Fruit fly (Drosophila melanogaster) whole organism, embryonic: ENCODE results near the gene CG32260.

Experiments used
- BEAF-32 ChIP-seq: fragments of 200-800 bp; sonication (Bioruptor generic); optimal IDR thresholded peaks from 3 replicates; lab custom pipeline; 2017; ENCODE audit warnings: missing biosample characterization, missing genetic modification characterization, mild to moderate bottlenecking, moderate library complexity, missing genetic modification reagents
- CG10543 ChIP-seq: fragments of 200-800 bp; sonication (Bioruptor generic); optimal IDR thresholded peaks from 3 replicates; lab custom pipeline; 2017; ENCODE audit warnings: missing biosample characterization, mild to moderate bottlenecking, missing genetic modification characterization, moderate library complexity
- CG11398 ChIP-seq: fragments of 200-800 bp; sonication (Bioruptor generic); optimal IDR thresholded peaks from 2 replicates; lab custom pipeline; 2016; ENCODE audit warnings: missing biosample characterization, missing genetic modification characterization
- CG11456 ChIP-seq: fragments of 200-800 bp; sonication (Bioruptor generic); IDR thresholded peaks from 3 replicates; pipeline ENCODE4 v1.3.6; 2022; ENCODE audit warnings: missing biosample characterization, missing genetic modification characterization
- CG11560 ChIP-seq: fragments of 200-800 bp; sonication (Bioruptor generic); IDR thresholded peaks from 3 replicates; pipeline ENCODE4 v1.3.6; 2022; ENCODE audit warnings: missing biosample characterization, missing genetic modification characterization
- CG12942 ChIP-seq: fragments of 200-800 bp; sonication (Bioruptor generic); optimal IDR thresholded peaks from 3 replicates; lab custom pipeline; 2016; ENCODE audit warnings: missing biosample characterization, missing genetic modification characterization
- CG13123 ChIP-seq: fragments of 200-800 bp; sonication (Bioruptor generic); optimal IDR thresholded peaks from 2 replicates; lab custom pipeline; 2016; ENCODE audit warnings: missing biosample characterization, missing genetic modification characterization
- CG13624 ChIP-seq: fragments of 200-800 bp; sonication (Bioruptor generic); optimal IDR thresholded peaks from 2 replicates; lab custom pipeline; 2016; ENCODE audit warnings: missing biosample characterization, missing genetic modification characterization
- CG14667 ChIP-seq: fragments of 200-800 bp; sonication (Bioruptor generic); IDR thresholded peaks from 2 replicates; pipeline ENCODE4 v1.3.6; 2022; ENCODE audit warnings: missing biosample characterization, missing genetic modification characterization
- CG15011 ChIP-seq: fragments of 200-800 bp; sonication (Bioruptor generic); optimal IDR thresholded peaks from 3 replicates; lab custom pipeline; 2018; ENCODE audit warnings: missing biosample characterization, mild to moderate bottlenecking, missing genetic modification characterization
- CG1529 ChIP-seq: fragments of 200-800 bp; sonication (Bioruptor generic); optimal IDR thresholded peaks from 3 replicates; lab custom pipeline; 2018; ENCODE audit warnings: missing biosample characterization, missing genetic modification characterization
- CG17568 ChIP-seq: fragments of 200-800 bp; sonication (Bioruptor generic); optimal IDR thresholded peaks from 2 replicates; lab custom pipeline; 2018; ENCODE audit warnings: missing biosample characterization, mild to moderate bottlenecking, missing genetic modification characterization, moderate library complexity
- CG2116 ChIP-seq: fragments of 200-800 bp; sonication (Bioruptor generic); optimal IDR thresholded peaks from 3 replicates; lab custom pipeline; 2018; ENCODE audit warnings: missing biosample characterization, mild to moderate bottlenecking, missing genetic modification characterization
- CG2199 ChIP-seq: fragments of 200-800 bp; sonication (Bioruptor generic); IDR thresholded peaks from 3 replicates; pipeline ENCODE4 v1.3.6; 2022; ENCODE audit warnings: missing biosample characterization, missing genetic modification characterization
- CG2889 ChIP-seq: fragments of 200-800 bp; sonication (Bioruptor generic); IDR thresholded peaks from 3 replicates; pipeline ENCODE4 v1.3.6; 2022; ENCODE audit warnings: missing biosample characterization, missing genetic modification characterization
- CG3726 ChIP-seq: fragments of 200-800 bp; sonication (Bioruptor generic); IDR thresholded peaks from 3 replicates; pipeline ENCODE4, ENCODE4 v1.3.6; 2022; ENCODE audit warnings: missing biosample characterization, missing genetic modification characterization
- CG4404 ChIP-seq: fragments of 200-800 bp; sonication (Bioruptor generic); IDR thresholded peaks from 2 replicates; pipeline ENCODE4 v1.3.6; 2022; ENCODE audit warnings: missing biosample characterization, missing genetic modification characterization
- CG6854 ChIP-seq: fragments of 200-800 bp; sonication (Bioruptor generic); optimal IDR thresholded peaks from 3 replicates; lab custom pipeline; 2017; ENCODE audit warnings: missing biosample characterization, mild to moderate bottlenecking, missing genetic modification characterization
- CG9797 ChIP-seq: fragments of 200-800 bp; sonication (Bioruptor generic); optimal IDR thresholded peaks from 3 replicates; lab custom pipeline; 2018; ENCODE audit warnings: missing biosample characterization, mild to moderate bottlenecking, missing genetic modification characterization
- CTCF ChIP-seq: fragments of 200-800 bp; sonication (Bioruptor generic); optimal IDR thresholded peaks from 2 replicates; lab custom pipeline; 2017; ENCODE audit warnings: missing biosample characterization, mild to moderate bottlenecking, missing genetic modification characterization, moderate library complexity
- Dfd ChIP-seq, 2 experiments: fragments of >200 bp; optimal IDR thresholded peaks; 2 replicates each; lab custom pipeline; 2017; ENCODE audit warnings: missing biosample characterization in 2 of 2, missing genetic modification characterization in 2 of 2
- Dip3 ChIP-seq: fragments of 200-800 bp; sonication (Bioruptor generic); optimal IDR thresholded peaks from 3 replicates; lab custom pipeline; 2016; ENCODE audit warnings: missing biosample characterization, missing genetic modification characterization
- E2f1 ChIP-seq: fragments of 200-800 bp; sonication (Bioruptor generic); IDR thresholded peaks from 2 replicates; pipeline ENCODE4 v1.3.6; 2022; ENCODE audit warnings: missing biosample characterization, missing genetic modification characterization
- ERR ChIP-seq: fragments of 200-800 bp; sonication (Bioruptor generic); optimal IDR thresholded peaks from 2 replicates; lab custom pipeline; 2016; ENCODE audit warnings: missing biosample characterization, missing genetic modification characterization
- HHEX ChIP-seq: fragments of 200-800 bp; sonication (Bioruptor generic); optimal IDR thresholded peaks from 3 replicates; lab custom pipeline; 2017; ENCODE audit warnings: missing biosample characterization, mild to moderate bottlenecking, missing genetic modification characterization, missing genetic modification reagents
- Hsf ChIP-seq: fragments of 200-800 bp; sonication (Bioruptor generic); optimal IDR thresholded peaks from 3 replicates; lab custom pipeline; 2016; ENCODE audit warnings: missing biosample characterization, missing genetic modification characterization
- Nf-YB ChIP-seq: fragments of 200-800 bp; sonication (Bioruptor generic); optimal IDR thresholded peaks from 3 replicates; lab custom pipeline; 2019; ENCODE audit warnings: missing biosample characterization, mild to moderate bottlenecking, missing genetic modification characterization, moderate library complexity
- Oaz ChIP-seq: fragments of 200-800 bp; sonication (Bioruptor generic); IDR thresholded peaks from 2 replicates; pipeline ENCODE4 v1.3.6; 2022; ENCODE audit warnings: missing biosample characterization, missing genetic modification characterization
- Ravus ChIP-seq: fragments of 200-800 bp; sonication (Bioruptor generic); IDR thresholded peaks from 2 replicates; pipeline ENCODE4 v1.3.6; 2022; ENCODE audit warnings: missing biosample characterization, missing genetic modification characterization
- Sin3A ChIP-seq: fragments of >200 bp; optimal IDR thresholded peaks from 2 replicates; lab custom pipeline; 2018
- Sox100B ChIP-seq: fragments of 200-800 bp; sonication (Bioruptor generic); optimal IDR thresholded peaks from 3 replicates; lab custom pipeline; 2018; ENCODE audit warnings: missing biosample characterization, mild to moderate bottlenecking, missing genetic modification characterization
- Spps ChIP-seq: fragments of 200-800 bp; sonication (Bioruptor generic); optimal IDR thresholded peaks from 2 replicates; lab custom pipeline; 2018; ENCODE audit warnings: missing biosample characterization, mild to moderate bottlenecking, missing genetic modification characterization
- ara ChIP-seq: fragments of 200-800 bp; sonication (Bioruptor generic); IDR thresholded peaks from 2 replicates; pipeline ENCODE4 v1.3.6; 2022; ENCODE audit warnings: missing biosample characterization, missing genetic modification characterization
- ash1 ChIP-seq: fragments of 200-800 bp; sonication (Bioruptor generic); optimal IDR thresholded peaks from 2 replicates; lab custom pipeline; 2018; ENCODE audit warnings: missing biosample characterization, mild to moderate bottlenecking, missing genetic modification characterization
- caup ChIP-seq: fragments of 200-800 bp; sonication (Bioruptor generic); optimal IDR thresholded peaks from 3 replicates; lab custom pipeline; 2017; ENCODE audit warnings: missing biosample characterization, mild to moderate bottlenecking, missing genetic modification characterization, moderate library complexity; ENCODE audit not compliant: severe bottlenecking
- crc ChIP-seq: fragments of 200-800 bp; sonication (Bioruptor generic); optimal IDR thresholded peaks from 2 replicates; lab custom pipeline; 2016; ENCODE audit warnings: missing biosample characterization, missing genetic modification characterization
- crp ChIP-seq, 2 experiments: fragments of 200-800 bp; sonication (Bioruptor generic); optimal IDR thresholded peaks; 2 replicates in 1 of 2; 3 replicates in 1 of 2; lab custom pipeline; 2017; ENCODE audit warnings: missing biosample characterization in 2 of 2, missing genetic modification characterization in 2 of 2, mild to moderate bottlenecking in 1 of 2, moderate library complexity in 1 of 2
- cwo ChIP-seq: fragments of 200-800 bp; sonication (Bioruptor generic); optimal IDR thresholded peaks from 3 replicates; lab custom pipeline; 2017; ENCODE audit warnings: missing biosample characterization, missing genetic modification characterization, mild to moderate bottlenecking, moderate library complexity, missing genetic modification reagents
- danr ChIP-seq: fragments of 200-800 bp; sonication (Bioruptor generic); IDR thresholded peaks from 2 replicates; pipeline ENCODE4 v1.3.6; 2022; ENCODE audit warnings: missing biosample characterization, missing genetic modification characterization
- dm ChIP-seq: fragments of 200-800 bp; sonication (Bioruptor generic); optimal IDR thresholded peaks from 3 replicates; lab custom pipeline; 2016; ENCODE audit warnings: missing biosample characterization, missing genetic modification characterization
- h ChIP-seq: fragments of >200 bp; optimal IDR thresholded peaks from 2 replicates; lab custom pipeline; 2017
- ken ChIP-seq: fragments of 200-800 bp; sonication (Bioruptor generic); IDR thresholded peaks from 3 replicates; pipeline ENCODE4 v1.3.6; 2022; ENCODE audit warnings: missing biosample characterization, missing genetic modification characterization
- mirr ChIP-seq: fragments of 200-800 bp; sonication (Bioruptor generic); optimal IDR thresholded peaks from 3 replicates; lab custom pipeline; 2018; ENCODE audit warnings: missing biosample characterization, mild to moderate bottlenecking, missing genetic modification characterization
- nmo ChIP-seq: fragments of 200-800 bp; sonication (Bioruptor generic); optimal IDR thresholded peaks from 2 replicates; lab custom pipeline; 2018; ENCODE audit warnings: missing biosample characterization, mild to moderate bottlenecking, missing genetic modification characterization, moderate library complexity
- prd ChIP-seq, 3 experiments: fragments of >200 bp in 2 of 3; fragments of 200-800 bp in 1 of 3; sonication (Bioruptor generic) in 1 of 3; optimal IDR thresholded peaks in 2 of 3; IDR thresholded peaks in 1 of 3; 2 replicates in 2 of 3; 3 replicates in 1 of 3; pipeline versions ENCODE4 v1.3.6 to Lab custom; 2017 to 2022; ENCODE audit warnings: missing biosample characterization in 1 of 3, missing genetic modification characterization in 1 of 3
- tup ChIP-seq: fragments of 200-800 bp; sonication (Bioruptor generic); optimal IDR thresholded peaks from 2 replicates; lab custom pipeline; 2016; ENCODE audit warnings: missing biosample characterization, mild to moderate bottlenecking, missing genetic modification characterization, moderate library complexity
- tx ChIP-seq: fragments of 200-800 bp; sonication (Bioruptor generic); optimal IDR thresholded peaks from 2 replicates; lab custom pipeline; 2016; ENCODE audit warnings: missing biosample characterization, missing genetic modification characterization
- usp ChIP-seq: fragments of >200 bp; optimal IDR thresholded peaks from 2 replicates; lab custom pipeline; 2017; ENCODE audit warnings: missing biosample characterization, missing genetic modification characterization
- vfl ChIP-seq: fragments of 200-800 bp; sonication (Bioruptor generic); optimal IDR thresholded peaks from 2 replicates; lab custom pipeline; 2016; ENCODE audit warnings: missing biosample characterization, missing genetic modification characterization
- z ChIP-seq: fragments of 200-800 bp; sonication (Bioruptor generic); IDR thresholded peaks from 3 replicates; pipeline ENCODE4 v1.3.6; 2022; ENCODE audit warnings: missing biosample characterization, missing genetic modification characterization

Gene CG32260

DNA sequence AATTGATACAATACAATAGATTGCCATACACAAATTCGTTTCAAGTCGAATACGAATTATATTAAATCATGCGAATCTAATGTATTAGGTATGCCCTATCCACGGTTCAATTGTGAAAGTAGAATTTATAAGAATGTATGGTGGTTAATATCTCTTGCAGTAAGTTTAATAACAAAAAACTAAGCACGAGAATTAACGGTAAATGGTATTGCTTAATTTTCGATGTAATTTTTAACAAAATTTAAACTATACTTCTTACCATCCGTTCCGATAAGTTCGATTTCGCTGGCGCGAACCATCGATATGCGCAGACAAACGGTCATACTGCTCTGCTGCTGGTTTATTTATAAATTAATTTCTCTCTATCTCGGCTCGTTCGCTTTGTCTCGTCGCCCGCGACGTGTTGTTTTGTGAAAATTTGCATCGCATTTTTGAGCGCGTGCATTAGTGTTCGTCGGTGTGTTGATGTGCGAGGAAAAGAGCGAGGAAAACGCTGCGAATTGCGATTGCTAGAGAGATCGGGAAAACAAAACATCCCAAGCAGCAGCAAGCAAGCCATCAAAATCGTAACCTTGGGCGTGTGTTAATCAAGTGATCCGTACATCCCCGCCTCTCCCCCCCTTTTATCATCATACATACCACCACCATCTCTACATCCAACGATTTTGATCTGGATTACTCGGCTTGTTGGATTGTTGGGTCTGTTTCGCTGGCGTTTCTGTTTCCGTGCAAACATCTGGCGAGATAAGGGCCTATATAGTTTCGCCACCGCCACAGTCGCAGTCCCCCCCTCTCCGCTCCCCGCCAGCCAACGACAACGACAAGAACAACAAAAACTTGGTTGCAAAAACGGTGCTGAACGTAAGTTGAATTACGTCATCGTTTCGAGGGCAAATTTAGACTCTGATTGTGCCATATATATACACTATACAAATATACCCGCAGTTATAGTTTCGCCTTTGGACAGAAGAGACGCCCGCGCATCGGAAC is 38.6 kb upstream of the CG32260 start, which contains the start of gene Fit1 (continued):
- TF ChIP-seq cwo (GFP tag; lab: Kevin White, UChicago): peak; percentile 63
- TF ChIP-seq Oaz (GFP tag; lab: Robert Waterston, UW): no peak
- TF ChIP-seq CG11456 (GFP tag; lab: Robert Waterston, UW): no peak
- TF ChIP-seq CG13624 (GFP tag; lab: Kevin White, UChicago): no peak
- TF ChIP-seq E2f1 (GFP tag; lab: Robert Waterston, UW): no peak
- TF ChIP-seq Dip3 (GFP tag; lab: Kevin White, UChicago): no peak
- no peak for TF ChIP-seq CG14667 (GFP tag; lab: Robert Waterston, UW)
- no peak for TF ChIP-seq ERR
- TF ChIP-seq CTCF (GFP tag; lab: Kevin White, UChicago): no peak
- TF ChIP-seq CG2116: peak; percentile 25
- no peak for TF ChIP-seq nmo (GFP tag; lab: Kevin White, UChicago)
- TF ChIP-seq CG6854: no peak
- no peak for TF ChIP-seq Nf-YB (GFP tag; lab: Kevin White, UChicago)
- TF ChIP-seq usp (GFP tag; lab: Kevin White, UChicago): no peak
- TF ChIP-seq z (GFP tag; lab: Robert Waterston, UW): no peak
- TF ChIP-seq CG2889 (GFP tag; lab: Robert Waterston, UW): no peak
- TF ChIP-seq danr (GFP tag; lab: Robert Waterston, UW): no peak
- peak; percentile 66 for TF ChIP-seq BEAF-32
- no peak for TF ChIP-seq ken (GFP tag; lab: Robert Waterston, UW)
- no peak for TF ChIP-seq tx (GFP tag; lab: Kevin White, UChicago)
- TF ChIP-seq CG15011 (GFP tag; lab: Kevin White, UChicago): no peak
- peak; percentile 62 for TF ChIP-seq mirr (GFP tag; lab: Kevin White, UChicago)
- no peak for TF ChIP-seq caup (GFP tag; lab: Kevin White, UChicago)
- no peak for TF ChIP-seq ara (GFP tag; lab: Robert Waterston, UW)
- no peak for TF ChIP-seq CG17568
- TF ChIP-seq crc (GFP tag; lab: Kevin White, UChicago): no peak
- no peak for TF ChIP-seq CG2199 (GFP tag; lab: Robert Waterston, UW)
- TF ChIP-seq Sox100B: no peak
- no peak for TF ChIP-seq CG3726 (GFP tag; lab: Robert Waterston, UW)
- TF ChIP-seq Spps (tag; lab: Kevin White, UChicago): no peak
- no peak for TF ChIP-seq CG1529 (GFP tag; lab: Kevin White, UChicago)
- TF ChIP-seq HHEX (GFP tag; lab: Kevin White, UChicago): peak; percentile 27
- no peak for TF ChIP-seq CG12942 (GFP tag; lab: Kevin White, UChicago)
- TF ChIP-seq prd (optimal IDR thresholded peaks at IDR 0.05; lab: Kevin White, UChicago): no peak
- TF ChIP-seq prd (GFP tag; IDR thresholded peaks at IDR 0.05; lab: Robert Waterston, UW): no peak
- TF ChIP-seq CG4404: no peak
- TF ChIP-seq tup: no peak
- TF ChIP-seq vfl (GFP tag; lab: Kevin White, UChicago): no peak
- no peak for TF ChIP-seq CG11560 (tag; lab: Robert Waterston, UW)
- TF ChIP-seq CG13123 (GFP tag; lab: Kevin White, UChicago): no peak
- no peak for TF ChIP-seq h (lab: Kevin White, UChicago)
- TF ChIP-seq Dfd (GFP tag; optimal IDR thresholded peaks at IDR 0.05; lab: Kevin White, UChicago): no peak
- peak; percentile 74 for TF ChIP-seq CG9797 (GFP tag; lab: Kevin White, UChicago)
- TF ChIP-seq Ravus (GFP tag; lab: Robert Waterston, UW): no peak
- peak; percentile 90 for TF ChIP-seq CG10543 (GFP tag; lab: Kevin White, UChicago)
- TF ChIP-seq crp (GFP tag; optimal IDR thresholded peaks at IDR 0.05; lab: Kevin White, UChicago): no peak
- TF ChIP-seq dm: no peak
- no peak for TF ChIP-seq ash1 (GFP tag; lab: Kevin White, UChicago)
- TF ChIP-seq Hsf (GFP tag; lab: Kevin White, UChicago): no peak
- no peak for TF ChIP-seq CG11398
- TF ChIP-seq Sin3A: peak; percentile 6
